Worm (Caenorhabditis elegans) whole organism, mixed stage, embryonic: ENCODE results near the gene Y51B9A.7.

Source experiments
- ces-1 ChIP-seq: fragments of 150-350 bp; optimal IDR thresholded peaks from 2 replicates; lab custom pipeline; 2014; ENCODE audit warnings: missing biosample characterization, missing genetic modification reagents, missing genetic modification characterization
- cnd-1 ChIP-seq: fragments of 200-800 bp; sonication (Bioruptor generic); optimal IDR thresholded peaks from 2 replicates; lab custom pipeline; 2018; ENCODE audit warnings: mild to moderate bottlenecking, missing genetic modification characterization, missing compliant biosample characterization
- drap-1 ChIP-seq: fragments of 200-800 bp; sonication (Bioruptor generic); optimal IDR thresholded peaks from 3 replicates; lab custom pipeline; 2018; ENCODE audit warnings: mild to moderate bottlenecking, missing genetic modification characterization, missing compliant biosample characterization
- elt-3 ChIP-seq: fragments of 150-350 bp; optimal IDR thresholded peaks from 2 replicates; lab custom pipeline; 2014; ENCODE audit warnings: missing biosample characterization, missing genetic modification characterization
- ham-2 ChIP-seq: fragments of 200-800 bp; sonication (Bioruptor generic); optimal IDR thresholded peaks from 2 replicates; lab custom pipeline; 2018; ENCODE audit warnings: mild to moderate bottlenecking, missing genetic modification characterization, missing compliant biosample characterization
- mep-1 ChIP-seq: fragments of 150-350 bp; optimal IDR thresholded peaks from 2 replicates; lab custom pipeline; 2017; ENCODE audit warnings: missing biosample characterization, missing genetic modification reagents, missing genetic modification characterization, inconsistent platforms
- nhr-12 ChIP-seq: fragments of 150-350 bp; optimal IDR thresholded peaks from 2 replicates; lab custom pipeline; 2014; ENCODE audit warnings: missing biosample characterization, missing genetic modification characterization
- nhr-237 ChIP-seq: fragments of 150-350 bp; optimal IDR thresholded peaks from 2 replicates; lab custom pipeline; 2014; ENCODE audit warnings: missing biosample characterization, missing genetic modification characterization
- nhr-76 ChIP-seq: sonication (generic microtip); optimal IDR thresholded peaks from 2 replicates; lab custom pipeline; 2017; ENCODE audit warnings: missing biosample characterization, missing genetic modification characterization
- sem-2 ChIP-seq: fragments of 200-800 bp; sonication (Bioruptor generic); optimal IDR thresholded peaks from 2 replicates; lab custom pipeline; 2018; ENCODE audit warnings: mild to moderate bottlenecking, missing genetic modification characterization, missing compliant biosample characterization
- snpc-4 ChIP-seq: fragments of 150-350 bp; optimal IDR thresholded peaks from 2 replicates; lab custom pipeline; 2014; ENCODE audit warnings: missing biosample characterization, missing genetic modification characterization
- unc-62 ChIP-seq: fragments of 150-350 bp; optimal IDR thresholded peaks from 2 replicates; lab custom pipeline; 2014; ENCODE audit warnings: missing biosample characterization, missing genetic modification reagents, missing genetic modification characterization
- ztf-11 ChIP-seq: fragments of 150-350 bp; optimal IDR thresholded peaks from 2 replicates; lab custom pipeline; 2014; ENCODE audit warnings: missing biosample characterization, missing genetic modification characterization

The Y51B9A.7 gene

ce11 chrII:9447965-9448364 lies 48.1 kb downstream of the Y51B9A.7 start, which contains the start of gene chil-18:
Gene chil-18, plus strand, starts transcription at chrII:9448265.
- TF ChIP-seq snpc-4 (tag; lab: Kevin White, UChicago) (no peak), elt-3 (no peak), ces-1 (GFP tag; lab: Kevin White, UChicago) (no peak), cnd-1 (tag; lab: Kevin White, UChicago) (no peak), nhr-12 (tag; lab: Kevin White, UChicago) (no peak), drap-1 (no peak), ham-2 (GFP tag; lab: Kevin White, UChicago) (no peak), nhr-76 (no peak), ztf-11 (tag; lab: Kevin White, UChicago) (no peak), mep-1 (no peak), nhr-237 (tag; lab: Kevin White, UChicago) (no peak), sem-2 (GFP tag; lab: Kevin White, UChicago) (no peak), unc-62 (no peak)
- TF ChIP-seq, all 35 proteins: peak for 0
